Worm (Caenorhabditis elegans) whole organism, midembryonic: Measurements from ENCODE around the gene col-37.
"Not testable (repeated sequence)": the region's sequence is repeated elsewhere in the genome, so short reads cannot be mapped to it uniquely, and the experiment has no call there.

Source experiments
- T22C8.4 ChIP-seq: fragments of 200-800 bp; sonication (Bioruptor generic); IDR thresholded peaks from 2 replicates; pipeline ENCODE4 v1.3.6; 2022; ENCODE audit warnings: missing genetic modification characterization, missing compliant biosample characterization
- cog-1 ChIP-seq: sonication (generic microtip); optimal IDR thresholded peaks from 2 replicates; lab custom pipeline; 2016; ENCODE audit warnings: missing genetic modification characterization, missing compliant biosample characterization
- flt-1 ChIP-seq: fragments of 200-800 bp; sonication (Bioruptor generic); IDR thresholded peaks from 2 replicates; pipeline ENCODE4 v1.3.6; 2022; ENCODE audit warnings: missing genetic modification characterization, missing compliant biosample characterization
- klf-2 ChIP-seq: fragments of 200-800 bp; sonication (Bioruptor generic); conservative IDR thresholded peaks from 2 replicates; pipeline ENCODE4 v1.3.6; 2022; ENCODE audit warnings: missing genetic modification reagents, missing genetic modification characterization, missing compliant biosample characterization
- med-1 ChIP-seq: sonication (generic microtip); optimal IDR thresholded peaks from 2 replicates; lab custom pipeline; 2017; ENCODE audit warnings: missing genetic modification characterization, mild to moderate bottlenecking, missing compliant biosample characterization, antibody characterized with exemption, missing genetic modification reagents; ENCODE audit not compliant: insufficient read depth
- ref-1 ChIP-seq: fragments of 200-800 bp; sonication (Bioruptor generic); conservative IDR thresholded peaks from 2 replicates; pipeline ENCODE4 v1.3.6; 2022; ENCODE audit warnings: missing genetic modification reagents, missing genetic modification characterization, missing compliant biosample characterization
- tab-1 ChIP-seq: fragments of 200-800 bp; sonication (Bioruptor generic); IDR thresholded peaks from 2 replicates; pipeline ENCODE4 v1.3.6; 2022; ENCODE audit warnings: missing genetic modification characterization, missing compliant biosample characterization
- ztf-23 ChIP-seq: fragments of 200-800 bp; sonication (Bioruptor generic); IDR thresholded peaks from 2 replicates; pipeline ENCODE4 v1.3.6; 2022; ENCODE audit warnings: missing genetic modification reagents, missing genetic modification characterization, missing compliant biosample characterization
- ztf-29 ChIP-seq: fragments of 200-800 bp; sonication (Bioruptor generic); IDR thresholded peaks from 2 replicates; pipeline ENCODE4 v1.3.6; 2022; ENCODE audit warnings: missing genetic modification reagents, missing genetic modification characterization, missing compliant biosample characterization

Gene col-37

ce11 chrV:12153784-12154183, 13.8 kb downstream of the col-37 start:
- TF ChIP-seq ref-1 (no peak), ztf-23 (GFP tag; lab: Robert Waterston, UW) (no peak), tab-1 (GFP tag; lab: Robert Waterston, UW) (no peak), T22C8.4 (GFP tag; lab: Robert Waterston, UW) (no peak), klf-2 (GFP tag; lab: Robert Waterston, UW) (no peak), flt-1 (GFP tag; lab: Robert Waterston, UW) (no peak), med-1 (GFP tag; lab: Kevin White, UChicago) (no peak), cog-1 (tag; lab: Kevin White, UChicago) (no peak), ztf-29 (no peak)

- TF ChIP-seq ref-1 (no peak), ztf-23 (GFP tag; lab: Robert Waterston, UW) (no peak), klf-2 (GFP tag; lab: Robert Waterston, UW) (no peak), T22C8.4 (GFP tag; lab: Robert Waterston, UW) (no peak), med-1 (GFP tag; lab: Kevin White, UChicago) (no peak), cog-1 (tag; lab: Kevin White, UChicago) (no peak), flt-1 (GFP tag; lab: Robert Waterston, UW) (no peak), tab-1 (GFP tag; lab: Robert Waterston, UW) (no peak), ztf-29 (no peak)
Measured at ce11 chrV:12152857-12153256, 14.7 kb downstream of the col-37 start, which contains the start of gene C27A7.8. Gene C27A7.8 (plus strand): TSS chrV:12153157.

ce11 chrV:12150607-12151006, 16.9 kb downstream of the col-37 start, which contains the start of gene che-11:
Gene che-11 (minus strand): TSS chrV:12150707.
- TF ChIP-seq klf-2 (GFP tag; lab: Robert Waterston, UW) (no peak), cog-1 (tag; lab: Kevin White, UChicago) (no peak), ztf-23 (GFP tag; lab: Robert Waterston, UW) (no peak), ztf-29 (no peak), T22C8.4 (GFP tag; lab: Robert Waterston, UW) (no peak)

- TF ChIP-seq med-1 (GFP tag; lab: Kevin White, UChicago) (no peak), flt-1 (GFP tag; lab: Robert Waterston, UW) (no peak), ztf-29 (no peak), ztf-23 (GFP tag; lab: Robert Waterston, UW) (no peak), ref-1 (no peak)
Measured at ce11 chrV:12140625-12141024, 26.9 kb downstream of the col-37 start, which contains the start of gene C27A7.3. Gene C27A7.3 (plus strand): TSS chrV:12140925.

- no peak for TF ChIP-seq med-1 (GFP tag; lab: Kevin White, UChicago)
- no peak for TF ChIP-seq ref-1
- TF ChIP-seq ztf-29, result no peak
- TF ChIP-seq flt-1 (GFP tag; lab: Robert Waterston, UW), result no peak
- no peak for TF ChIP-seq T22C8.4 (GFP tag; lab: Robert Waterston, UW)
- TF ChIP-seq ztf-23 (GFP tag; lab: Robert Waterston, UW), result no peak
- TF ChIP-seq klf-2 (GFP tag; lab: Robert Waterston, UW), result no peak
- no peak for TF ChIP-seq tab-1 (GFP tag; lab: Robert Waterston, UW)
- TF ChIP-seq cog-1 (tag; lab: Kevin White, UChicago), result no peak
Measured at ce11 chrV:12137942-12138341, 29.6 kb downstream of the col-37 start.

- TF ChIP-seq cog-1 (tag; lab: Kevin White, UChicago); T22C8.4 (GFP tag; lab: Robert Waterston, UW); ref-1: not testable (repeated sequence)
Measured at ce11 chrV:12131157-12131556, 36.4 kb downstream of the col-37 start, which contains the start of gene enpp-1. Gene enpp-1 (plus strand): TSS chrV:12131457.

ce11 chrV:12130688-12131087, 36.9 kb downstream of the col-37 start, which contains the start of gene C27A7.6:
Gene C27A7.6 (minus strand): TSS chrV:12130788.
- TF ChIP-seq med-1 (GFP tag; lab: Kevin White, UChicago); cog-1 (tag; lab: Kevin White, UChicago); T22C8.4 (GFP tag; lab: Robert Waterston, UW): not testable (repeated sequence)

ce11 chrV:12121274-12121673, 46.3 kb downstream of the col-37 start, which contains the start of gene C13C4.6:
Gene C13C4.6 (plus strand): TSS chrV:12121574.
- TF ChIP-seq ref-1 (no peak), tab-1 (GFP tag; lab: Robert Waterston, UW) (no peak), cog-1 (tag; lab: Kevin White, UChicago) (no peak)

ce11 chrV:12120381-12120780, 47.2 kb downstream of the col-37 start, which contains the start of gene C13C4.7:
Gene C13C4.7 (minus strand): TSS chrV:12120481.
- TF ChIP-seq flt-1 (GFP tag; lab: Robert Waterston, UW) (no peak), ref-1 (no peak), klf-2 (GFP tag; lab: Robert Waterston, UW) (no peak), ztf-23 (GFP tag; lab: Robert Waterston, UW) (no peak), T22C8.4 (GFP tag; lab: Robert Waterston, UW) (no peak), tab-1 (GFP tag; lab: Robert Waterston, UW) (no peak)

ce11 chrV:12117567-12118053, 49.9 kb downstream of the col-37 start, which contains the start of gene C13C4.8:
Gene C13C4.8 (plus strand): TSS chrV:12118003.
- TF ChIP-seq flt-1 (GFP tag; lab: Robert Waterston, UW), result no peak
